Fruit fly (Drosophila melanogaster) whole organism, prepupa: ENCODE measurements around the gene CG10055.
A peak's percentile ranks its signal among the peaks of the same experiment; 100 is the strongest.

Experiments used
- CG11762 ChIP-seq: fragments of 200-800 bp; sonication (Bioruptor generic); optimal IDR thresholded peaks from 3 replicates; lab custom pipeline; 2016; ENCODE audit warnings: missing biosample characterization, missing genetic modification characterization; ENCODE audit not compliant: insufficient read depth
- CG11902 ChIP-seq: fragments of 200-800 bp; sonication (Bioruptor generic); optimal IDR thresholded peaks from 3 replicates; lab custom pipeline; 2016; ENCODE audit warnings: missing biosample characterization, missing genetic modification characterization
- CG15336 ChIP-seq: fragments of 200-800 bp; sonication (Bioruptor generic); IDR thresholded peaks from 2 replicates; pipeline ENCODE4 v1.3.6; 2022; ENCODE audit warnings: missing biosample characterization, missing genetic modification characterization
- CG1621 ChIP-seq: fragments of 200-800 bp; sonication (Bioruptor generic); optimal IDR thresholded peaks from 3 replicates; lab custom pipeline; 2018; ENCODE audit warnings: missing biosample characterization, mild to moderate bottlenecking, missing genetic modification characterization
- CG3032 ChIP-seq: fragments of 200-800 bp; optimal IDR thresholded peaks from 2 replicates; lab custom pipeline; 2019; ENCODE audit warnings: missing biosample characterization, mild to moderate bottlenecking, missing genetic modification characterization, moderate library complexity
- CG31627 ChIP-seq: fragments of 200-800 bp; sonication (Bioruptor generic); optimal IDR thresholded peaks from 3 replicates; lab custom pipeline; 2016; ENCODE audit warnings: missing biosample characterization, missing genetic modification characterization
- CG32006 ChIP-seq: fragments of 200-800 bp; sonication (Bioruptor generic); optimal IDR thresholded peaks from 3 replicates; lab custom pipeline; 2017; ENCODE audit warnings: missing biosample characterization, mild to moderate bottlenecking, missing genetic modification characterization
- CG3919 ChIP-seq: fragments of 200-800 bp; sonication (Bioruptor generic); optimal IDR thresholded peaks from 3 replicates; lab custom pipeline; 2016; ENCODE audit warnings: missing biosample characterization, missing genetic modification characterization
- CG4318 ChIP-seq: fragments of 200-800 bp; sonication (Bioruptor generic); optimal IDR thresholded peaks from 3 replicates; lab custom pipeline; 2017; ENCODE audit warnings: missing biosample characterization, mild to moderate bottlenecking, missing genetic modification characterization
- CG6792 ChIP-seq: fragments of 200-800 bp; sonication (Bioruptor generic); optimal IDR thresholded peaks from 3 replicates; lab custom pipeline; 2016; ENCODE audit warnings: missing biosample characterization, missing genetic modification characterization
- CG6808 ChIP-seq: fragments of 200-800 bp; sonication (Bioruptor generic); optimal IDR thresholded peaks from 3 replicates; lab custom pipeline; 2017; ENCODE audit warnings: missing biosample characterization, missing genetic modification characterization, mild to moderate bottlenecking, moderate library complexity, missing genetic modification reagents
- CG7368 ChIP-seq: fragments of 200-800 bp; sonication (Bioruptor generic); optimal IDR thresholded peaks from 3 replicates; lab custom pipeline; 2016; ENCODE audit warnings: missing biosample characterization, missing genetic modification characterization
- CG8119 ChIP-seq: fragments of 200-800 bp; sonication (Bioruptor generic); IDR thresholded peaks from 3 replicates; pipeline ENCODE4 v1.3.6; 2022; ENCODE audit warnings: missing biosample characterization, missing genetic modification characterization
- CG8319 ChIP-seq: fragments of 200-800 bp; sonication (Bioruptor generic); optimal IDR thresholded peaks from 3 replicates; lab custom pipeline; 2016; ENCODE audit warnings: missing biosample characterization, missing genetic modification characterization
- CG9139 ChIP-seq: fragments of 200-800 bp; sonication (Bioruptor generic); optimal IDR thresholded peaks from 3 replicates; lab custom pipeline; 2017; ENCODE audit warnings: missing biosample characterization, mild to moderate bottlenecking, missing genetic modification characterization
- Eip78C ChIP-seq: fragments of 200-800 bp; sonication (Bioruptor generic); peaks from one replicate; lab custom pipeline; 2016; ENCODE audit warnings: missing biosample characterization, missing genetic modification characterization
- Hr38 ChIP-seq: sonication (Bioruptor generic); optimal IDR thresholded peaks from 2 replicates; lab custom pipeline; 2016; ENCODE audit warnings: missing biosample characterization, missing genetic modification characterization
- Hr39 ChIP-seq: fragments of 200-800 bp; sonication (Bioruptor generic); optimal IDR thresholded peaks from 2 replicates; lab custom pipeline; 2016; ENCODE audit warnings: missing biosample characterization, missing genetic modification characterization
- Lpt ChIP-seq: fragments of 200-800 bp; sonication (Bioruptor generic); optimal IDR thresholded peaks from 3 replicates; lab custom pipeline; 2016; ENCODE audit warnings: missing biosample characterization, missing genetic modification characterization
- Met ChIP-seq: fragments of 200-800 bp; sonication (Bioruptor generic); optimal IDR thresholded peaks from 3 replicates; lab custom pipeline; 2016; ENCODE audit warnings: missing biosample characterization, missing genetic modification characterization
- Smox ChIP-seq: fragments of 200-800 bp; sonication (Bioruptor generic); optimal IDR thresholded peaks from 3 replicates; lab custom pipeline; 2016; ENCODE audit warnings: missing biosample characterization, missing genetic modification characterization
- Sox102F ChIP-seq: fragments of 200-800 bp; sonication (Bioruptor generic); optimal IDR thresholded peaks from 2 replicates; lab custom pipeline; 2016; ENCODE audit warnings: missing biosample characterization, mild to moderate bottlenecking, missing genetic modification characterization
- Sox14 ChIP-seq: fragments of 200-800 bp; sonication (Bioruptor generic); optimal IDR thresholded peaks from 3 replicates; lab custom pipeline; 2016; ENCODE audit warnings: missing biosample characterization, missing genetic modification characterization
- Sox15 ChIP-seq: fragments of 200-800 bp; sonication (Bioruptor generic); optimal IDR thresholded peaks from 3 replicates; lab custom pipeline; 2016; ENCODE audit warnings: missing biosample characterization, missing genetic modification characterization
- acj6 ChIP-seq: fragments of 200-800 bp; sonication (Bioruptor generic); optimal IDR thresholded peaks from 3 replicates; lab custom pipeline; 2016; ENCODE audit warnings: missing biosample characterization, missing genetic modification characterization
- esn ChIP-seq: fragments of 200-800 bp; sonication (Bioruptor generic); optimal IDR thresholded peaks from 2 replicates; lab custom pipeline; 2016; ENCODE audit warnings: missing biosample characterization, mild to moderate bottlenecking, missing genetic modification characterization, moderate library complexity
- fkh ChIP-seq: fragments of 200-800 bp; sonication (Bioruptor generic); optimal IDR thresholded peaks from 3 replicates; lab custom pipeline; 2017; ENCODE audit warnings: missing biosample characterization, mild to moderate bottlenecking, missing genetic modification characterization, moderate library complexity
- salr ChIP-seq, 2 experiments: fragments of 200-800 bp; sonication (Bioruptor generic); optimal IDR thresholded peaks; 3 replicates each; lab custom pipeline; 2016 to 2018; ENCODE audit warnings: missing biosample characterization in 2 of 2, missing genetic modification characterization in 2 of 2, mild to moderate bottlenecking in 1 of 2
- spab ChIP-seq: fragments of 200-800 bp; sonication (Bioruptor generic); optimal IDR thresholded peaks from 2 replicates; lab custom pipeline; 2017; ENCODE audit warnings: missing biosample characterization, mild to moderate bottlenecking, missing genetic modification characterization, missing genetic modification reagents
- svp ChIP-seq: fragments of 200-800 bp; sonication (Bioruptor generic); peaks from one replicate; lab custom pipeline; 2016; ENCODE audit warnings: missing biosample characterization, missing genetic modification characterization
- topi ChIP-seq: fragments of 200-800 bp; sonication (Bioruptor generic); optimal IDR thresholded peaks from 3 replicates; lab custom pipeline; 2016; ENCODE audit warnings: missing biosample characterization, missing genetic modification characterization
- vri ChIP-seq: fragments of 200-800 bp; sonication (Bioruptor generic); optimal IDR thresholded peaks from 3 replicates; lab custom pipeline; 2016; ENCODE audit warnings: missing biosample characterization, mild to moderate bottlenecking, missing genetic modification characterization

CG10055 gene

dm6 chr3R:7144245-7144904 is 42.1 kb downstream of the CG10055 start, which contains the start of the genes CG14610 and CG2656 (continued):
- peak; percentile 28; the same call in 1 of the 2 replicates for TF ChIP-seq CG15336
- TF ChIP-seq Met (GFP tag; lab: Kevin White, UChicago) = no peak
- TF ChIP-seq Sox15 (GFP tag; lab: Kevin White, UChicago) = peak; percentile 50
- no peak for TF ChIP-seq CG9139
- TF ChIP-seq Hr38 (GFP tag; lab: Kevin White, UChicago) = no peak
- TF ChIP-seq spab (GFP tag; lab: Kevin White, UChicago) = no peak
- no peak for TF ChIP-seq CG32006 (GFP tag; lab: Kevin White, UChicago)
- no peak for TF ChIP-seq Lpt (GFP tag; lab: Kevin White, UChicago)
- TF ChIP-seq Hr39 (GFP tag; lab: Kevin White, UChicago) = peak; percentile 76

- no peak for TF ChIP-seq salr (GFP tag; optimal IDR thresholded peaks at IDR 0.05; lab: Kevin White, UChicago)
- TF ChIP-seq svp (GFP tag; lab: Kevin White, UChicago) = peak; percentile 78
- TF ChIP-seq, all 60 proteins: peak for 1
Measured at dm6 chr3R:7142580-7142979, 43.9 kb downstream of the CG10055 start.

dm6 chr3R:7139188-7140038 is 47.1 kb downstream of the CG10055 start:
- TF ChIP-seq vri (GFP tag; lab: Kevin White, UChicago) (no peak), CG3919 (GFP tag; lab: Kevin White, UChicago) (no peak), spab (GFP tag; lab: Kevin White, UChicago) (no peak), Smox (no peak), Sox102F (GFP tag; lab: Kevin White, UChicago) (no peak), CG11762 (GFP tag; lab: Kevin White, UChicago) (no peak), CG6792 (GFP tag; lab: Kevin White, UChicago) (no peak), svp (GFP tag; lab: Kevin White, UChicago) (no peak)

dm6 chr3R:7138058-7138457 is 48.4 kb downstream of the CG10055 start:
- TF ChIP-seq salr (GFP tag; optimal IDR thresholded peaks at IDR 0.05; lab: Kevin White, UChicago) (no peak), CG8319 (no peak), esn (no peak), CG1621 (no peak), CG3032 (no peak), Smox (no peak)

- TF ChIP-seq CG7368 (GFP tag; lab: Kevin White, UChicago) (no peak), CG11762 (GFP tag; lab: Kevin White, UChicago) (no peak)
Measured at dm6 chr3R:7137207-7137606, 49.3 kb downstream of the CG10055 start.

dm6 chr3R:7135881-7136280 is 50.6 kb downstream of the CG10055 start, which contains the start of gene Fer1:
Gene Fer1, plus strand, starts transcription at chr3R:7136206.
- TF ChIP-seq CG8119 = no peak
- TF ChIP-seq topi (GFP tag; lab: Kevin White, UChicago) = no peak
- TF ChIP-seq svp (GFP tag; lab: Kevin White, UChicago) = no peak
- TF ChIP-seq CG6808 = no peak
- TF ChIP-seq fkh (GFP tag; lab: Kevin White, UChicago) = no peak
- TF ChIP-seq CG11762 (GFP tag; lab: Kevin White, UChicago) = no peak
- TF ChIP-seq CG11902 (GFP tag; lab: Kevin White, UChicago) = no peak
- no peak for TF ChIP-seq CG4318 (GFP tag; lab: Kevin White, UChicago)
- TF ChIP-seq CG3032 = no peak
- no peak for TF ChIP-seq CG31627 (GFP tag; lab: Kevin White, UChicago)
- no peak for TF ChIP-seq acj6
- no peak for TF ChIP-seq Eip78C (GFP tag; lab: Kevin White, UChicago)
- no peak for TF ChIP-seq Sox14 (GFP tag; lab: Kevin White, UChicago)
- TF ChIP-seq, all 60 proteins: peak for 0
